Fruit fly (Drosophila melanogaster): ENCODE data around the gene CG32037.

Gene CG32037

dm6 chr3L:9446731-9447238 lies 45.2 kb downstream of the CG32037 start, which contains the start of gene CG3529 (continued):
- no peak for TF ChIP-seq CG3407 (GFP tag; optimal IDR thresholded peaks at IDR 0.05)
- no peak for TF ChIP-seq C15 (GFP tag; IDR thresholded peaks at IDR 0.05)
- peak; percentile 15 for TF ChIP-seq da (GFP tag; optimal IDR thresholded peaks at IDR 0.05)
- peak; percentile 8 for TF ChIP-seq CG7839 (tag; optimal IDR thresholded peaks at IDR 0.05)
- TF ChIP-seq ash1 (GFP tag; optimal IDR thresholded peaks at IDR 0.05): no peak
- TF ChIP-seq jigr1 (GFP tag; IDR thresholded peaks at IDR 0.05): no peak
- TF ChIP-seq cas (GFP tag; IDR thresholded peaks at IDR 0.05): no peak
- peak; percentile 14 for TF ChIP-seq ewg (GFP tag; optimal IDR thresholded peaks at IDR 0.05)
- TF ChIP-seq CG18619 (GFP tag; optimal IDR thresholded peaks at IDR 0.05): no peak
- no peak for TF ChIP-seq jing (GFP tag; optimal IDR thresholded peaks at IDR 0.05)
- no peak for TF ChIP-seq NK7.1 (GFP tag; optimal IDR thresholded peaks at IDR 0.05)
- TF ChIP-seq Xrp1 (GFP tag; IDR thresholded peaks at IDR 0.05): no peak
- no peak for TF ChIP-seq CG12744 (GFP tag; optimal IDR thresholded peaks at IDR 0.05)
- no peak for TF ChIP-seq CG2889 (GFP tag; IDR thresholded peaks at IDR 0.05)
- 0 out of 2 replicates have a peak, but pooled peaks have one; percentile 11 for TF ChIP-seq bbx (GFP tag; IDR thresholded peaks at IDR 0.05; ENCODE audit: partially characterized antibody)
- TF ChIP-seq E2f1 (GFP tag; IDR thresholded peaks at IDR 0.05): no peak
- peak; percentile 53; the same call in 1 of the 2 replicates for TF ChIP-seq MBD-R2 (GFP tag; IDR thresholded peaks at IDR 0.05)
- no peak for TF ChIP-seq Dbx (GFP tag; IDR thresholded peaks at IDR 0.05)
- TF ChIP-seq CG11695 (GFP tag; IDR thresholded peaks at IDR 0.05): no peak
- no peak for TF ChIP-seq CG8478 (optimal IDR thresholded peaks at IDR 0.05)
- peak; percentile 29 for TF ChIP-seq lbe (GFP tag; optimal IDR thresholded peaks at IDR 0.05)
- no peak for TF ChIP-seq unc-4 (GFP tag; IDR thresholded peaks at IDR 0.05; ENCODE audit: partially characterized antibody)
- peak; percentile 8 for TF ChIP-seq Xbp1 (GFP tag; optimal IDR thresholded peaks at IDR 0.05)
- no peak for TF ChIP-seq bab2 (GFP tag; optimal IDR thresholded peaks at IDR 0.05)
- no peak for TF ChIP-seq cg (GFP tag; optimal IDR thresholded peaks at IDR 0.05)
- 0 out of 2 replicates have a peak, but pooled peaks have one; percentile 37 for TF ChIP-seq CG32772 (GFP tag; IDR thresholded peaks at IDR 0.05)
- no peak for TF ChIP-seq CG4404 (GFP tag; IDR thresholded peaks at IDR 0.05)
- no peak for TF ChIP-seq emc (GFP tag; optimal IDR thresholded peaks at IDR 0.05)
- no peak for TF ChIP-seq CG15073 (GFP tag; optimal IDR thresholded peaks at IDR 0.05)
- no peak for TF ChIP-seq CG9215 (GFP tag; IDR thresholded peaks at IDR 0.05)
- TF ChIP-seq amos (GFP tag; IDR thresholded peaks at IDR 0.05; ENCODE audit: partially characterized antibody): no peak; the same call in 1 of the 2 replicates
- TF ChIP-seq BtbVII (GFP tag; optimal IDR thresholded peaks at IDR 0.05): no peak
- TF ChIP-seq CG7987 (GFP tag; optimal IDR thresholded peaks at IDR 0.05): peak; percentile 4
- TF ChIP-seq jumu (GFP tag; optimal IDR thresholded peaks at IDR 0.05): no peak
- TF ChIP-seq CG6272 (GFP tag; IDR thresholded peaks at IDR 0.05): no peak
- no peak for TF ChIP-seq ac (GFP tag; optimal IDR thresholded peaks at IDR 0.05)
- TF ChIP-seq Hsf (GFP tag; optimal IDR thresholded peaks at IDR 0.05): no peak
- peak in 1 of 2 experiments; percentile 27 for TF ChIP-seq dpn (GFP tag; optimal IDR thresholded peaks at IDR 0.05)
- TF ChIP-seq CG9727 (GFP tag; optimal IDR thresholded peaks at IDR 0.05): peak; percentile 40
- no peak for TF ChIP-seq CG7745 (tag; optimal IDR thresholded peaks at IDR 0.05)
- TF ChIP-seq CG17385 (GFP tag; optimal IDR thresholded peaks at IDR 0.05): peak; percentile 49
- no peak for TF ChIP-seq Six4 (GFP tag; optimal IDR thresholded peaks at IDR 0.05)
- no peak for TF ChIP-seq CG9876 (GFP tag; optimal IDR thresholded peaks at IDR 0.05)
- no peak for TF ChIP-seq Neu2 (GFP tag; optimal IDR thresholded peaks at IDR 0.05; ENCODE audit: borderline replicate concordance)
- TF ChIP-seq CG1832 (GFP tag; optimal IDR thresholded peaks at IDR 0.05): no peak
- no peak for TF ChIP-seq eyg (GFP tag; optimal IDR thresholded peaks at IDR 0.05)
- no peak for TF ChIP-seq Dll (GFP tag; IDR thresholded peaks at IDR 0.05; ENCODE audit: partially characterized antibody)
- TF ChIP-seq CG4707 (GFP tag; optimal IDR thresholded peaks at IDR 0.05): peak; percentile 15
- TF ChIP-seq pum (GFP tag; optimal IDR thresholded peaks at IDR 0.05): no peak
- no peak for TF ChIP-seq Aef1 (GFP tag; IDR thresholded peaks at IDR 0.05)
- TF ChIP-seq nau (GFP tag; optimal IDR thresholded peaks at IDR 0.05): peak; percentile 7
- no peak for TF ChIP-seq Rx (GFP tag; IDR thresholded peaks at IDR 0.05)

Data from whole organism, embryonic.